Fruit fly (Drosophila melanogaster): Measurements from ENCODE around the gene Nup154.

The Nup154 gene

dm6 chr2L:10987370-10987853 is 17.2 kb upstream of the Nup154 start, which contains the start of the genes piwi and CG12253 (continued):
- peak; percentile 82; the same call in 1 of the 2 replicates for TF ChIP-seq CG17328 (GFP tag; IDR thresholded peaks at IDR 0.05)
- TF ChIP-seq rib (GFP tag; IDR thresholded peaks at IDR 0.05) = 0 out of 2 replicates have a peak, but pooled peaks have one; percentile 37
- TF ChIP-seq caup (GFP tag; optimal IDR thresholded peaks at IDR 0.05; ENCODE audit: severe bottlenecking) = no peak
- TF ChIP-seq Atf-2 (GFP tag; optimal IDR thresholded peaks at IDR 0.05) = peak; percentile 1
- TF ChIP-seq ftz-f1 (GFP tag; optimal IDR thresholded peaks at IDR 0.05) = no peak
- TF ChIP-seq otp (GFP tag; IDR thresholded peaks at IDR 0.05) = no peak
- peak; percentile 70 for TF ChIP-seq CG12942 (GFP tag; optimal IDR thresholded peaks at IDR 0.05)
- TF ChIP-seq Hr51 (GFP tag; optimal IDR thresholded peaks at IDR 0.05) = peak in 1 of 2 experiments; percentile 28
- peak; percentile 71 for TF ChIP-seq NfI (GFP tag; optimal IDR thresholded peaks at IDR 0.05)
- TF ChIP-seq run (tag; optimal IDR thresholded peaks at IDR 0.05) = no peak
- no peak for TF ChIP-seq Meics (GFP tag; optimal IDR thresholded peaks at IDR 0.05)
- no peak for TF ChIP-seq Doc2 (GFP tag; IDR thresholded peaks at IDR 0.05)
- no peak for TF ChIP-seq pan (optimal IDR thresholded peaks at IDR 0.05)
- TF ChIP-seq pan (GFP tag; optimal IDR thresholded peaks at IDR 0.05 in 1 of 2, IDR thresholded peaks at IDR 0.05 in 1 of 2) = no peak
- TF ChIP-seq H2.0 (GFP tag; IDR thresholded peaks at IDR 0.05) = peak; percentile 70
- TF ChIP-seq gce (GFP tag; IDR thresholded peaks at IDR 0.05) = no peak
- no peak for TF ChIP-seq en (GFP tag; optimal IDR thresholded peaks at IDR 0.05)
- peak; percentile 70 for TF ChIP-seq fd96Cb (tag; optimal IDR thresholded peaks at IDR 0.05)
- TF ChIP-seq dmrt11E (tag; optimal IDR thresholded peaks at IDR 0.05) = peak; percentile 90
- 0 out of 2 replicates have a peak, but pooled peaks have one; percentile 40 for TF ChIP-seq CG14441 (GFP tag; IDR thresholded peaks at IDR 0.05)
- peak; percentile 55 for TF ChIP-seq Nf-YA (GFP tag; IDR thresholded peaks at IDR 0.05)
- TF ChIP-seq Hr39 (optimal IDR thresholded peaks at IDR 0.05) = no peak
- TF ChIP-seq CG1792 (GFP tag; optimal IDR thresholded peaks at IDR 0.05) = no peak
- TF ChIP-seq CG10565 (GFP tag; optimal IDR thresholded peaks at IDR 0.05) = no peak
- no peak for TF ChIP-seq prd (optimal IDR thresholded peaks at IDR 0.05)
- TF ChIP-seq prd (GFP tag; IDR thresholded peaks at IDR 0.05) = peak; percentile 44; the same call in 2 of the 3 replicates
- TF ChIP-seq her (GFP tag; optimal IDR thresholded peaks at IDR 0.05) = no peak
- TF ChIP-seq luna (GFP tag; optimal IDR thresholded peaks at IDR 0.05) = no peak
- TF ChIP-seq scrt (GFP tag; optimal IDR thresholded peaks at IDR 0.05) = no peak
- TF ChIP-seq vvl (GFP tag; IDR thresholded peaks at IDR 0.05) = no peak; the same call in none of the 2 replicates
- TF ChIP-seq Blimp-1 (GFP tag; optimal IDR thresholded peaks at IDR 0.05) = no peak
- no peak for TF ChIP-seq tll (GFP tag; optimal IDR thresholded peaks at IDR 0.05)
- TF ChIP-seq Sox102F (GFP tag; optimal IDR thresholded peaks at IDR 0.05) = peak; percentile 93
- no peak for TF ChIP-seq cg (GFP tag; optimal IDR thresholded peaks at IDR 0.05)
- TF ChIP-seq mam (GFP tag; optimal IDR thresholded peaks at IDR 0.05) = peak; percentile 25
- TF ChIP-seq crc (GFP tag; optimal IDR thresholded peaks at IDR 0.05) = no peak
- no peak for TF ChIP-seq CG4282 (GFP tag; optimal IDR thresholded peaks at IDR 0.05)
- TF ChIP-seq Poxn (GFP tag; IDR thresholded peaks at IDR 0.05) = peak; percentile 41; the same call in 1 of the 2 replicates
- TF ChIP-seq Dfd (GFP tag; optimal IDR thresholded peaks at IDR 0.05) = no peak
- TF ChIP-seq sima (GFP tag; optimal IDR thresholded peaks at IDR 0.05) = no peak
- peak; percentile 66 for TF ChIP-seq CG9932 (GFP tag; IDR thresholded peaks at IDR 0.05)
- no peak; the same call in 1 of the 3 replicates for TF ChIP-seq CG14050 (GFP tag; IDR thresholded peaks at IDR 0.05)
- no peak for TF ChIP-seq CG1647 (GFP tag; optimal IDR thresholded peaks at IDR 0.05)
- TF ChIP-seq Antp (GFP tag; optimal IDR thresholded peaks at IDR 0.05) = peak; percentile 7
- TF ChIP-seq CG1024 (GFP tag; IDR thresholded peaks at IDR 0.05) = 0 out of 2 replicates have a peak, but pooled peaks have one; percentile 33
- no peak for TF ChIP-seq Sry-β (GFP tag; optimal IDR thresholded peaks at IDR 0.05)
- TF ChIP-seq btn (GFP tag; optimal IDR thresholded peaks at IDR 0.05) = no peak
- no peak for TF ChIP-seq abd-A (tag; optimal IDR thresholded peaks at IDR 0.05)
- TF ChIP-seq hb (GFP tag; IDR thresholded peaks at IDR 0.05; ENCODE audit: partially characterized antibody) = no peak
- TF ChIP-seq nerfin-1 (tag; optimal IDR thresholded peaks at IDR 0.05) = no peak
- TF ChIP-seq esg (GFP tag; conservative IDR thresholded peaks at IDR 0.05) = peak; percentile 75
